Fruit fly (Drosophila melanogaster) whole organism, prepupa: Measurements from ENCODE around the gene msd1.

Source experiments
- Blimp-1 ChIP-seq: fragments of 200-800 bp; sonication (Bioruptor generic); optimal IDR thresholded peaks from 3 replicates; lab custom pipeline; 2017; ENCODE audit warnings: missing biosample characterization, missing genetic modification characterization, mild to moderate bottlenecking, moderate library complexity, missing genetic modification reagents
- CG10631 ChIP-seq: fragments of 200-800 bp; sonication (Bioruptor generic); optimal IDR thresholded peaks from 2 replicates; lab custom pipeline; 2016; ENCODE audit warnings: missing biosample characterization, missing genetic modification characterization
- CG10669 ChIP-seq: fragments of 200-800 bp; sonication (Bioruptor generic); optimal IDR thresholded peaks from 3 replicates; lab custom pipeline; 2018; ENCODE audit warnings: missing biosample characterization, mild to moderate bottlenecking, missing genetic modification characterization, moderate library complexity
- CG11294 ChIP-seq: fragments of 200-800 bp; sonication (Bioruptor generic); IDR thresholded peaks from 2 replicates; pipeline ENCODE4 v1.3.6; 2022; ENCODE audit warnings: missing biosample characterization, missing genetic modification characterization
- CG11762 ChIP-seq: fragments of 200-800 bp; sonication (Bioruptor generic); optimal IDR thresholded peaks from 3 replicates; lab custom pipeline; 2016; ENCODE audit warnings: missing biosample characterization, missing genetic modification characterization; ENCODE audit not compliant: insufficient read depth
- CG11902 ChIP-seq: fragments of 200-800 bp; sonication (Bioruptor generic); optimal IDR thresholded peaks from 3 replicates; lab custom pipeline; 2016; ENCODE audit warnings: missing biosample characterization, missing genetic modification characterization
- CG15336 ChIP-seq: fragments of 200-800 bp; sonication (Bioruptor generic); IDR thresholded peaks from 2 replicates; pipeline ENCODE4 v1.3.6; 2022; ENCODE audit warnings: missing biosample characterization, missing genetic modification characterization
- CG1621 ChIP-seq: fragments of 200-800 bp; sonication (Bioruptor generic); optimal IDR thresholded peaks from 3 replicates; lab custom pipeline; 2018; ENCODE audit warnings: missing biosample characterization, mild to moderate bottlenecking, missing genetic modification characterization
- CG31627 ChIP-seq: fragments of 200-800 bp; sonication (Bioruptor generic); optimal IDR thresholded peaks from 3 replicates; lab custom pipeline; 2016; ENCODE audit warnings: missing biosample characterization, missing genetic modification characterization
- CG32006 ChIP-seq: fragments of 200-800 bp; sonication (Bioruptor generic); optimal IDR thresholded peaks from 3 replicates; lab custom pipeline; 2017; ENCODE audit warnings: missing biosample characterization, mild to moderate bottlenecking, missing genetic modification characterization
- CG34406 ChIP-seq: fragments of 200-800 bp; sonication (Bioruptor generic); optimal IDR thresholded peaks from 3 replicates; lab custom pipeline; 2016; ENCODE audit warnings: missing biosample characterization, missing genetic modification characterization
- CG3919 ChIP-seq: fragments of 200-800 bp; sonication (Bioruptor generic); optimal IDR thresholded peaks from 3 replicates; lab custom pipeline; 2016; ENCODE audit warnings: missing biosample characterization, missing genetic modification characterization
- CG6163 ChIP-seq: fragments of 200-800 bp; sonication (Bioruptor generic); IDR thresholded peaks from 3 replicates; pipeline ENCODE4 v1.3.6; 2022; ENCODE audit warnings: missing biosample characterization, missing genetic modification characterization
- CG6276 ChIP-seq: fragments of 200-800 bp; sonication (Bioruptor generic); optimal IDR thresholded peaks from 2 replicates; lab custom pipeline; 2017; ENCODE audit warnings: missing biosample characterization, mild to moderate bottlenecking, missing genetic modification characterization
- CG6792 ChIP-seq: fragments of 200-800 bp; sonication (Bioruptor generic); optimal IDR thresholded peaks from 3 replicates; lab custom pipeline; 2016; ENCODE audit warnings: missing biosample characterization, missing genetic modification characterization
- CG6854 ChIP-seq: fragments of 200-800 bp; sonication (Bioruptor generic); optimal IDR thresholded peaks from 2 replicates; lab custom pipeline; 2017; ENCODE audit warnings: missing biosample characterization, mild to moderate bottlenecking, missing genetic modification characterization
- CG8119 ChIP-seq: fragments of 200-800 bp; sonication (Bioruptor generic); IDR thresholded peaks from 3 replicates; pipeline ENCODE4 v1.3.6; 2022; ENCODE audit warnings: missing biosample characterization, missing genetic modification characterization
- Eip75B ChIP-seq: fragments of 200-800 bp; sonication (Bioruptor generic); optimal IDR thresholded peaks from 3 replicates; lab custom pipeline; 2016; ENCODE audit warnings: missing biosample characterization, missing genetic modification characterization
- Eip78C ChIP-seq: fragments of 200-800 bp; sonication (Bioruptor generic); peaks from one replicate; lab custom pipeline; 2016; ENCODE audit warnings: missing biosample characterization, missing genetic modification characterization
- Eip93F ChIP-seq: fragments of 200-800 bp; sonication (Bioruptor generic); optimal IDR thresholded peaks from 2 replicates; lab custom pipeline; 2016; ENCODE audit warnings: missing biosample characterization, mild to moderate bottlenecking, missing genetic modification characterization
- Ets96B ChIP-seq: fragments of 200-800 bp; optimal IDR thresholded peaks from 2 replicates; lab custom pipeline; 2019; ENCODE audit warnings: missing biosample characterization, mild to moderate bottlenecking, missing genetic modification characterization, moderate library complexity
- Hr39 ChIP-seq: fragments of 200-800 bp; sonication (Bioruptor generic); optimal IDR thresholded peaks from 2 replicates; lab custom pipeline; 2016; ENCODE audit warnings: missing biosample characterization, missing genetic modification characterization
- Hr4 ChIP-seq: fragments of 200-800 bp; sonication (Bioruptor generic); optimal IDR thresholded peaks from 3 replicates; lab custom pipeline; 2016; ENCODE audit warnings: missing biosample characterization, missing genetic modification characterization
- Lpt ChIP-seq: fragments of 200-800 bp; sonication (Bioruptor generic); optimal IDR thresholded peaks from 3 replicates; lab custom pipeline; 2016; ENCODE audit warnings: missing biosample characterization, missing genetic modification characterization
- Met ChIP-seq: fragments of 200-800 bp; sonication (Bioruptor generic); optimal IDR thresholded peaks from 3 replicates; lab custom pipeline; 2016; ENCODE audit warnings: missing biosample characterization, missing genetic modification characterization
- OdsH ChIP-seq: fragments of 200-800 bp; sonication (Bioruptor generic); optimal IDR thresholded peaks from 3 replicates; lab custom pipeline; 2016; ENCODE audit warnings: missing biosample characterization, missing genetic modification characterization
- Sox102F ChIP-seq: fragments of 200-800 bp; sonication (Bioruptor generic); optimal IDR thresholded peaks from 2 replicates; lab custom pipeline; 2016; ENCODE audit warnings: missing biosample characterization, mild to moderate bottlenecking, missing genetic modification characterization
- achi ChIP-seq: fragments of 200-800 bp; sonication (Bioruptor generic); optimal IDR thresholded peaks from 3 replicates; lab custom pipeline; 2016; ENCODE audit warnings: missing biosample characterization, missing genetic modification characterization
- acj6 ChIP-seq: fragments of 200-800 bp; sonication (Bioruptor generic); optimal IDR thresholded peaks from 3 replicates; lab custom pipeline; 2016; ENCODE audit warnings: missing biosample characterization, missing genetic modification characterization
- cyc ChIP-seq: fragments of 200-800 bp; sonication (Bioruptor generic); optimal IDR thresholded peaks from 3 replicates; lab custom pipeline; 2016; ENCODE audit warnings: missing biosample characterization, missing genetic modification characterization
- eg ChIP-seq: fragments of 200-800 bp; sonication (Bioruptor generic); IDR thresholded peaks from 3 replicates; pipeline ENCODE4 v1.3.6; 2022; ENCODE audit warnings: missing biosample characterization, missing genetic modification characterization
- esn ChIP-seq: fragments of 200-800 bp; sonication (Bioruptor generic); optimal IDR thresholded peaks from 2 replicates; lab custom pipeline; 2016; ENCODE audit warnings: missing biosample characterization, mild to moderate bottlenecking, missing genetic modification characterization, moderate library complexity
- fd85E ChIP-seq: fragments of 200-800 bp; sonication (Bioruptor generic); optimal IDR thresholded peaks from 3 replicates; lab custom pipeline; 2016; ENCODE audit warnings: missing biosample characterization, missing genetic modification characterization
- fkh ChIP-seq: fragments of 200-800 bp; sonication (Bioruptor generic); optimal IDR thresholded peaks from 3 replicates; lab custom pipeline; 2017; ENCODE audit warnings: missing biosample characterization, mild to moderate bottlenecking, missing genetic modification characterization, moderate library complexity
- lz ChIP-seq: fragments of 200-800 bp; sonication (Bioruptor generic); optimal IDR thresholded peaks from 3 replicates; lab custom pipeline; 2016; ENCODE audit warnings: missing biosample characterization, missing genetic modification characterization
- net ChIP-seq: fragments of 200-800 bp; sonication (Bioruptor generic); optimal IDR thresholded peaks from 3 replicates; lab custom pipeline; 2016; ENCODE audit warnings: missing biosample characterization, missing genetic modification characterization
- salr ChIP-seq, 2 experiments: fragments of 200-800 bp; sonication (Bioruptor generic); optimal IDR thresholded peaks; 3 replicates each; lab custom pipeline; 2016 to 2018; ENCODE audit warnings: missing biosample characterization in 2 of 2, missing genetic modification characterization in 2 of 2, mild to moderate bottlenecking in 1 of 2
- spab ChIP-seq: fragments of 200-800 bp; sonication (Bioruptor generic); optimal IDR thresholded peaks from 2 replicates; lab custom pipeline; 2017; ENCODE audit warnings: missing biosample characterization, mild to moderate bottlenecking, missing genetic modification characterization, missing genetic modification reagents
- ss ChIP-seq, 2 experiments: fragments of 200-800 bp; sonication (Bioruptor generic); optimal IDR thresholded peaks; 2 replicates in 1 of 2; 3 replicates in 1 of 2; lab custom pipeline; 2017 to 2018; ENCODE audit warnings: mild to moderate bottlenecking in 2 of 2, missing biosample characterization in 2 of 2, missing genetic modification characterization in 2 of 2, moderate library complexity in 1 of 2
- svp ChIP-seq: fragments of 200-800 bp; sonication (Bioruptor generic); peaks from one replicate; lab custom pipeline; 2016; ENCODE audit warnings: missing biosample characterization, missing genetic modification characterization
- topi ChIP-seq: fragments of 200-800 bp; sonication (Bioruptor generic); optimal IDR thresholded peaks from 3 replicates; lab custom pipeline; 2016; ENCODE audit warnings: missing biosample characterization, missing genetic modification characterization
- vri ChIP-seq: fragments of 200-800 bp; sonication (Bioruptor generic); optimal IDR thresholded peaks from 3 replicates; lab custom pipeline; 2016; ENCODE audit warnings: missing biosample characterization, mild to moderate bottlenecking, missing genetic modification characterization

msd1 gene

dm6 chr3L:1335428-1335764 is 3.9 kb downstream of the msd1 start (continued):
- TF ChIP-seq fd85E (no peak), svp (peak; percentile 88), net (GFP tag; lab: Kevin White, UChicago) (peak; percentile 55), CG15336 (GFP tag; lab: Robert Waterston, UW) (peak; percentile 86), Sox102F (GFP tag; lab: Kevin White, UChicago) (peak; percentile 51), CG1621 (tag; lab: Kevin White, UChicago) (no peak), CG34406 (GFP tag; lab: Kevin White, UChicago) (peak; percentile 24)
- TF ChIP-seq, all 60 proteins: peak for 35

dm6 chr3L:1335989-1336961 is 4.7 kb downstream of the msd1 start:
- TF ChIP-seq CG10669 (GFP tag; lab: Kevin White, UChicago) (no peak), CG6792 (GFP tag; lab: Kevin White, UChicago) (no peak), svp (peak; percentile 92), fkh (peak; percentile 36), Blimp-1 (GFP tag; lab: Kevin White, UChicago) (no peak), vri (GFP tag; lab: Kevin White, UChicago) (peak; percentile 91), cyc (GFP tag; lab: Kevin White, UChicago) (peak; percentile 7), topi (peak; percentile 23), CG6854 (GFP tag; lab: Kevin White, UChicago) (no peak), Hr39 (GFP tag; lab: Kevin White, UChicago) (peak; percentile 14), Hr4 (GFP tag; lab: Kevin White, UChicago) (no peak), Ets96B (tag; lab: Kevin White, UChicago) (no peak), spab (GFP tag; lab: Kevin White, UChicago) (no peak), Eip93F (GFP tag; lab: Kevin White, UChicago) (peak; percentile 70), Met (GFP tag; lab: Kevin White, UChicago) (no peak), Eip78C (GFP tag; lab: Kevin White, UChicago) (peak; percentile 64), lz (GFP tag; lab: Kevin White, UChicago) (no peak), eg (GFP tag; lab: Robert Waterston, UW) (peak; percentile 53; the same call in 2 of the 3 replicates), Eip75B (GFP tag; lab: Kevin White, UChicago) (no peak), CG31627 (GFP tag; lab: Kevin White, UChicago) (peak; percentile 38), esn (GFP tag; lab: Kevin White, UChicago) (peak; percentile 29), CG6163 (peak; percentile 44; the same call in 2 of the 3 replicates), CG15336 (GFP tag; lab: Robert Waterston, UW) (peak; percentile 27; the same call in 1 of the 2 replicates)

dm6 chr3L:1342133-1342580 is 10.6 kb downstream of the msd1 start, which contains the start of gene indra:
Gene indra (minus strand): TSS chr3L:1342403.
- TF ChIP-seq esn (GFP tag; lab: Kevin White, UChicago): peak; percentile 76
- TF ChIP-seq achi (GFP tag; lab: Kevin White, UChicago): no peak
- peak; percentile 48; the same call in 1 of the 3 replicates for TF ChIP-seq CG6163
- peak; percentile 71 for TF ChIP-seq Eip78C (GFP tag; lab: Kevin White, UChicago)
- peak; percentile 47 for TF ChIP-seq CG11902
- no peak for TF ChIP-seq net (GFP tag; lab: Kevin White, UChicago)
- no peak for TF ChIP-seq CG34406 (GFP tag; lab: Kevin White, UChicago)
- peak; percentile 64 for TF ChIP-seq lz (GFP tag; lab: Kevin White, UChicago)
- no peak for TF ChIP-seq Blimp-1 (GFP tag; lab: Kevin White, UChicago)
- TF ChIP-seq CG31627 (GFP tag; lab: Kevin White, UChicago): peak; percentile 77
- TF ChIP-seq spab (GFP tag; lab: Kevin White, UChicago): no peak
- no peak for TF ChIP-seq CG10631 (GFP tag; lab: Kevin White, UChicago)
- TF ChIP-seq topi: no peak
- no peak for TF ChIP-seq acj6 (GFP tag; lab: Kevin White, UChicago)
- TF ChIP-seq CG1621 (tag; lab: Kevin White, UChicago): no peak
- no peak for TF ChIP-seq Hr4 (GFP tag; lab: Kevin White, UChicago)
- TF ChIP-seq fd85E: no peak
- 0 out of 3 replicates have a peak, but pooled peaks have one; percentile 28 for TF ChIP-seq CG8119 (GFP tag; lab: Robert Waterston, UW)
- TF ChIP-seq OdsH (GFP tag; lab: Kevin White, UChicago): no peak
- TF ChIP-seq CG6276 (GFP tag; lab: Kevin White, UChicago): no peak
- TF ChIP-seq CG3919: no peak
- TF ChIP-seq Hr39 (GFP tag; lab: Kevin White, UChicago): no peak
- peak; percentile 7 for TF ChIP-seq CG11762 (GFP tag; lab: Kevin White, UChicago)
- TF ChIP-seq cyc (GFP tag; lab: Kevin White, UChicago): peak; percentile 66
- peak in 1 of 2 experiments; percentile 11 for TF ChIP-seq ss (GFP tag; optimal IDR thresholded peaks at IDR 0.05; lab: Kevin White, UChicago)
- TF ChIP-seq salr (GFP tag; optimal IDR thresholded peaks at IDR 0.05; lab: Kevin White, UChicago): no peak
- TF ChIP-seq Lpt (GFP tag; lab: Kevin White, UChicago): no peak
- 0 out of 2 replicates have a peak, but pooled peaks have one; percentile 36 for TF ChIP-seq CG11294 (GFP tag; lab: Robert Waterston, UW)
- no peak for TF ChIP-seq Eip75B (GFP tag; lab: Kevin White, UChicago)
- TF ChIP-seq CG32006 (GFP tag; lab: Kevin White, UChicago): no peak
- no peak for TF ChIP-seq Met (GFP tag; lab: Kevin White, UChicago)
